Fruit fly (Drosophila melanogaster) S2 (cell line): ENCODE measurements around the gene Fst.

Experiments used
- CG8478 ChIP-seq: fragments of >200 bp; optimal IDR thresholded peaks from 2 replicates; lab custom pipeline; 2018
- CTCF ChIP-seq, 2 experiments: fragments of >200 bp; optimal IDR thresholded peaks; 2 replicates each; lab custom pipeline; 2018

DNA sequence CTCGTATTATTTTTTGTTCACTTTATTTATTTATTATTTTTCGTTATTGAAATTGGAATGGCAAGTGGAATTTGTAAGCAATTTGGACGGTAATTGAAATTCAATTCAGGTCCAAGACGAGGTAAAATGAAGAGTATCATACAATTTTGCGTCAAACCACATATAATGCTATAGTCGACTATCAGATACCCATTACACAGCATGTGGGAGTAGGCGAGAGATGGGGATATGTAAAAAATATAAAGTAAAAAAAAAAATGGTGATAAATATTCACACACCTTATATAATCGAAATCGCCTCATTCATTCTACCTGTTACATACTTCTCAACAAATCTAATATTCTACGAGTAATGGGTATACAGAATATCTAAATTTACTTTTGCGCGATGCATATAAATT lies 33.7 kb downstream of the Fst start:
- TF ChIP-seq CTCF (optimal IDR thresholded peaks at IDR 0.05; lab: Kevin White, UChicago), result no peak
- no peak for TF ChIP-seq CG8478 (lab: Kevin White, UChicago)
